Worm (Caenorhabditis elegans) whole organism, L1 larva: ENCODE results near the gene sqst-5.

Source experiments
- C16A3.4 ChIP-seq: fragments of 150-350 bp; optimal IDR thresholded peaks from 2 replicates; lab custom pipeline; 2014; ENCODE audit warnings: missing biosample characterization, missing genetic modification characterization
- F16B12.6 ChIP-seq: fragments of 150-350 bp; optimal IDR thresholded peaks from 2 replicates; lab custom pipeline; 2014; ENCODE audit warnings: missing biosample characterization, missing genetic modification characterization
- Y116A8C.19 ChIP-seq: sonication (generic microtip); optimal IDR thresholded peaks from 2 replicates; lab custom pipeline; 2016; ENCODE audit warnings: missing compliant biosample characterization, missing genetic modification characterization, borderline replicate concordance
- aha-1 ChIP-seq: fragments of 150-350 bp; optimal IDR thresholded peaks from 2 replicates; lab custom pipeline; 2014; ENCODE audit warnings: missing biosample characterization, missing genetic modification characterization
- alr-1 ChIP-seq: fragments of 200-800 bp; sonication (Bioruptor generic); optimal IDR thresholded peaks from 2 replicates; lab custom pipeline; 2018; ENCODE audit warnings: borderline replicate concordance, mild to moderate bottlenecking, missing genetic modification characterization, missing compliant biosample characterization
- ama-1 ChIP-seq: fragments of 150-350 bp; optimal IDR thresholded peaks from 2 replicates; lab custom pipeline; 2014
- blmp-1 ChIP-seq: fragments of 150-350 bp; optimal IDR thresholded peaks from 2 replicates; lab custom pipeline; 2014; ENCODE audit warnings: missing biosample characterization, missing genetic modification characterization
- ceh-63 ChIP-seq: fragments of 200-800 bp; sonication (Bioruptor generic); optimal IDR thresholded peaks from 2 replicates; lab custom pipeline; 2018; ENCODE audit warnings: mild to moderate bottlenecking, missing genetic modification characterization, missing compliant biosample characterization
- ceh-8 ChIP-seq: fragments of 200-800 bp; sonication (Bioruptor generic); optimal IDR thresholded peaks from 2 replicates; lab custom pipeline; 2018; ENCODE audit warnings: mild to moderate bottlenecking, missing genetic modification characterization, moderate library complexity, missing compliant biosample characterization
- ceh-90 ChIP-seq: sonication (generic microtip); optimal IDR thresholded peaks from 2 replicates; lab custom pipeline; 2016; ENCODE audit warnings: missing genetic modification characterization, missing compliant biosample characterization
- ces-1 ChIP-seq: fragments of 150-350 bp; optimal IDR thresholded peaks from 2 replicates; lab custom pipeline; 2014; ENCODE audit warnings: missing biosample characterization, missing genetic modification reagents, missing genetic modification characterization
- dpl-1 ChIP-seq, 3 experiments: fragments of 150-350 bp in 2 of 3; sonication (generic microtip) in 1 of 3; optimal IDR thresholded peaks; 2 replicates each; lab custom pipeline; 2014 to 2017; ENCODE audit warnings: missing biosample characterization in 3 of 3, missing genetic modification characterization in 3 of 3, missing genetic modification reagents in 3 of 3
- dsc-1 ChIP-seq: sonication (generic microtip); optimal IDR thresholded peaks from 2 replicates; lab custom pipeline; 2016; ENCODE audit warnings: mild to moderate bottlenecking, missing genetic modification characterization, missing compliant biosample characterization
- efl-1 ChIP-seq, 4 experiments: fragments of 150-350 bp; optimal IDR thresholded peaks in 3 of 4; peaks in 1 of 4; 1 replicate in 1 of 4; 2 replicates in 3 of 4; lab custom pipeline; 2014; ENCODE audit warnings: missing biosample characterization in 2 of 4, missing genetic modification characterization in 2 of 4, missing genetic modification reagents in 2 of 4
- efl-3 ChIP-seq: fragments of 200-800 bp; sonication (Bioruptor generic); optimal IDR thresholded peaks from 2 replicates; lab custom pipeline; 2018; ENCODE audit warnings: mild to moderate bottlenecking, missing genetic modification characterization, missing compliant biosample characterization
- egl-13 ChIP-seq: sonication (generic microtip); optimal IDR thresholded peaks from 2 replicates; lab custom pipeline; 2016; ENCODE audit warnings: missing genotype, missing genetic modification reagents, missing genetic modification characterization, missing compliant biosample characterization
- elt-3 ChIP-seq, 6 experiments: fragments of 150-350 bp in 1 of 6; sonication (generic microtip); optimal IDR thresholded peaks; 2 replicates each; lab custom pipeline; 2017 to 2018; ENCODE audit warnings: missing biosample characterization in 6 of 6, missing genetic modification characterization in 6 of 6, inconsistent platforms in 1 of 6
- ets-5 ChIP-seq: fragments of 200-800 bp; sonication (Bioruptor generic); IDR thresholded peaks from 2 replicates; pipeline ENCODE4 v1.3.6; 2022; ENCODE audit warnings: missing genetic modification characterization, missing compliant biosample characterization
- fkh-4 ChIP-seq: sonication (generic microtip); optimal IDR thresholded peaks from 2 replicates; lab custom pipeline; 2016; ENCODE audit warnings: missing compliant biosample characterization, missing genetic modification characterization, borderline replicate concordance
- fkh-8 ChIP-seq: sonication (generic microtip); optimal IDR thresholded peaks from 2 replicates; lab custom pipeline; 2016; ENCODE audit warnings: mild to moderate bottlenecking, missing genetic modification characterization, missing compliant biosample characterization
- grh-1 ChIP-seq: fragments of 200-800 bp; sonication (Bioruptor generic); IDR thresholded peaks from 2 replicates; pipeline ENCODE4 v1.3.6; 2022; ENCODE audit warnings: missing genetic modification reagents, missing genetic modification characterization, missing compliant biosample characterization
- hlh-17 ChIP-seq: fragments of 200-800 bp; sonication (Bioruptor generic); optimal IDR thresholded peaks from 2 replicates; lab custom pipeline; 2018; ENCODE audit warnings: missing genetic modification characterization, mild to moderate bottlenecking, missing compliant biosample characterization, moderate library complexity, borderline replicate concordance
- hlh-4 ChIP-seq: sonication (generic microtip); optimal IDR thresholded peaks from 2 replicates; lab custom pipeline; 2016; ENCODE audit warnings: mild to moderate bottlenecking, missing genetic modification characterization, missing compliant biosample characterization
- isw-1 ChIP-seq: fragments of 200-800 bp; sonication (Bioruptor generic); IDR thresholded peaks from 2 replicates; pipeline ENCODE4 v1.3.6; 2022; ENCODE audit warnings: missing genetic modification characterization, missing compliant biosample characterization
- lin-14 ChIP-seq: fragments of 200-800 bp; sonication (Bioruptor generic); optimal IDR thresholded peaks from 2 replicates; lab custom pipeline; 2018; ENCODE audit warnings: mild to moderate bottlenecking, missing genetic modification characterization, moderate library complexity, missing compliant biosample characterization
- lin-15B ChIP-seq: fragments of 150-350 bp; sonication (generic microtip); optimal IDR thresholded peaks from 3 replicates; lab custom pipeline; 2014; ENCODE audit warnings: missing biosample characterization, missing genetic modification characterization
- lin-39 ChIP-seq: fragments of 150-350 bp; optimal IDR thresholded peaks from 2 replicates; lab custom pipeline; 2014; ENCODE audit warnings: missing biosample characterization, missing genetic modification reagents, missing genetic modification characterization
- lir-3 ChIP-seq: sonication (generic microtip); optimal IDR thresholded peaks from 2 replicates; lab custom pipeline; 2016; ENCODE audit warnings: mild to moderate bottlenecking, missing genetic modification characterization, moderate library complexity, missing compliant biosample characterization; ENCODE audit not compliant: poor library complexity
- lsy-2 ChIP-seq, 2 experiments: fragments of 150-350 bp; optimal IDR thresholded peaks; 2 replicates each; lab custom pipeline; 2014; ENCODE audit warnings: missing biosample characterization in 2 of 2, missing genetic modification characterization in 2 of 2
- nhr-11 ChIP-seq: fragments of 150-350 bp; optimal IDR thresholded peaks from 2 replicates; lab custom pipeline; 2014; ENCODE audit warnings: missing biosample characterization, missing genetic modification characterization
- nhr-12 ChIP-seq: sonication (generic microtip); optimal IDR thresholded peaks from 2 replicates; lab custom pipeline; 2017; ENCODE audit warnings: missing biosample characterization, missing genetic modification characterization
- nhr-20 ChIP-seq: sonication (generic microtip); optimal IDR thresholded peaks from 2 replicates; lab custom pipeline; 2016; ENCODE audit warnings: mild to moderate bottlenecking, missing genetic modification characterization, missing compliant biosample characterization
- nhr-71 ChIP-seq: sonication (generic microtip); optimal IDR thresholded peaks from 2 replicates; lab custom pipeline; 2016; ENCODE audit warnings: mild to moderate bottlenecking, missing genetic modification characterization, moderate library complexity, missing compliant biosample characterization
- nhr-76 ChIP-seq: sonication (generic microtip); optimal IDR thresholded peaks from 2 replicates; lab custom pipeline; 2017; ENCODE audit warnings: missing biosample characterization, missing genetic modification characterization
- nhr-90 ChIP-seq: sonication (generic microtip); optimal IDR thresholded peaks from 2 replicates; lab custom pipeline; 2016; ENCODE audit warnings: mild to moderate bottlenecking, missing genetic modification characterization, missing compliant biosample characterization; ENCODE audit not compliant: poor library complexity
- pag-3 ChIP-seq: sonication (generic microtip); optimal IDR thresholded peaks from 2 replicates; lab custom pipeline; 2017; ENCODE audit warnings: missing genetic modification characterization, mild to moderate bottlenecking, missing compliant biosample characterization, antibody characterized with exemption, borderline replicate concordance; ENCODE audit not compliant: insufficient read depth
- pax-3 ChIP-seq: fragments of 200-800 bp; sonication (Bioruptor generic); optimal IDR thresholded peaks from 2 replicates; lab custom pipeline; 2018; ENCODE audit warnings: mild to moderate bottlenecking, missing genetic modification characterization, moderate library complexity, missing compliant biosample characterization
- pqm-1 ChIP-seq: sonication (generic microtip); optimal IDR thresholded peaks from 3 replicates; lab custom pipeline; 2017; ENCODE audit warnings: missing biosample characterization, missing genetic modification characterization
- rnt-1 ChIP-seq: sonication (generic microtip); optimal IDR thresholded peaks from 2 replicates; lab custom pipeline; 2016; ENCODE audit warnings: mild to moderate bottlenecking, missing genetic modification characterization, moderate library complexity, missing compliant biosample characterization
- skn-1 ChIP-seq: fragments of 150-350 bp; optimal IDR thresholded peaks from 2 replicates; lab custom pipeline; 2014; ENCODE audit warnings: missing biosample characterization, missing genetic modification characterization
- snpc-4 ChIP-seq: fragments of 150-350 bp; optimal IDR thresholded peaks from 2 replicates; lab custom pipeline; 2014; ENCODE audit warnings: missing biosample characterization, missing genetic modification characterization
- sox-4 ChIP-seq: sonication (generic microtip); optimal IDR thresholded peaks from 2 replicates; lab custom pipeline; 2016; ENCODE audit warnings: missing genetic modification characterization, missing compliant biosample characterization
- sup-37 ChIP-seq: fragments of 200-800 bp; sonication (Bioruptor generic); optimal IDR thresholded peaks from 2 replicates; lab custom pipeline; 2018; ENCODE audit warnings: mild to moderate bottlenecking, missing genetic modification characterization, missing compliant biosample characterization
- unc-130 ChIP-seq: fragments of 150-350 bp; optimal IDR thresholded peaks from 2 replicates; lab custom pipeline; 2017; ENCODE audit warnings: missing biosample characterization, missing genetic modification characterization, inconsistent platforms
- unc-30 ChIP-seq: sonication (generic microtip); optimal IDR thresholded peaks from 2 replicates; lab custom pipeline; 2017; ENCODE audit warnings: missing biosample characterization, missing genetic modification characterization
- unc-62 ChIP-seq: fragments of 150-350 bp; optimal IDR thresholded peaks from 2 replicates; lab custom pipeline; 2014; ENCODE audit warnings: missing biosample characterization, missing genetic modification reagents, missing genetic modification characterization
- unc-86 ChIP-seq: sonication (generic microtip); optimal IDR thresholded peaks from 2 replicates; lab custom pipeline; 2016; ENCODE audit warnings: missing genetic modification characterization, missing compliant biosample characterization
- vab-15 ChIP-seq: sonication (generic microtip); optimal IDR thresholded peaks from 2 replicates; lab custom pipeline; 2017; ENCODE audit warnings: missing genotype, mild to moderate bottlenecking, missing genetic modification characterization, missing compliant biosample characterization
- xbp-1 ChIP-seq: sonication (generic microtip); optimal IDR thresholded peaks from 2 replicates; lab custom pipeline; 2016; ENCODE audit warnings: missing genetic modification characterization, missing compliant biosample characterization
- zip-4 ChIP-seq: fragments of 200-800 bp; sonication (Bioruptor generic); optimal IDR thresholded peaks from 2 replicates; lab custom pipeline; 2018; ENCODE audit warnings: mild to moderate bottlenecking, missing genetic modification characterization, moderate library complexity, missing compliant biosample characterization
- ztf-11 ChIP-seq, 2 experiments: sonication (generic microtip); optimal IDR thresholded peaks; 2 replicates each; lab custom pipeline; 2016 to 2017; ENCODE audit warnings: missing genetic modification characterization in 2 of 2, missing biosample characterization in 1 of 2, missing compliant biosample characterization in 1 of 2
- ztf-4 ChIP-seq: fragments of 150-350 bp; optimal IDR thresholded peaks from 2 replicates; lab custom pipeline; 2014; ENCODE audit warnings: missing biosample characterization, missing genetic modification characterization

sqst-5 gene

DNA sequence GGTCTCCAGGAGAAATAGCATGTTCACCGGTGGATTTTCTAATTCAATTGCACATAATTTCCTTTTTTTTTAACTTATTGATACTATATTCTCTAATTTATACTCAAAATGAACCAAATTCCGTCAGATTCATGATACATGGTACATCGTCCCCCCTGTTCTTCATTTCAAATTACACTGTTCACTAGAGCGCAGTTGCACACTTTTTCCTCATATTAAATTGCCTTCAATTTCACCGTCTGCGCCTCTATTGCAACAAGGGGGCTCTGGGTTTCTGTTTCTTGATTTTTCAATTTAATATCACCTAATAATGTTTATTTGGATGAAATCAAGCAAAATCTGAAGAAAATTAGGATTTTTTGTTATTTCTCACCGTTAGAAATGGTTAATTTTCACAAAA, 15.8 kb downstream of the sqst-5 start (continued):
- peak; percentile 60 for TF ChIP-seq F16B12.6
- TF ChIP-seq unc-86 (tag; lab: Kevin White, UChicago): peak; percentile 15
- peak; percentile 34 for TF ChIP-seq lir-3 (tag; lab: Kevin White, UChicago)
- TF ChIP-seq nhr-20 (tag; lab: Kevin White, UChicago): peak; percentile 37
- no peak for TF ChIP-seq pqm-1 (tag; lab: Kevin White, UChicago)
- no peak for TF ChIP-seq ama-1
- TF ChIP-seq sox-4 (tag; lab: Kevin White, UChicago): no peak
- no peak for TF ChIP-seq alr-1
- no peak for TF ChIP-seq nhr-90 (tag; lab: Kevin White, UChicago)
- TF ChIP-seq ets-5 (GFP tag; lab: Robert Waterston, UW): no peak
- TF ChIP-seq elt-3 (tag; optimal IDR thresholded peaks at IDR 0.05; lab: Kevin White, UChicago): no peak
- no peak for TF ChIP-seq aha-1 (tag; lab: Kevin White, UChicago)
- no peak for TF ChIP-seq nhr-76
- TF ChIP-seq fkh-4 (tag; lab: Kevin White, UChicago): no peak
- peak; percentile 42 for TF ChIP-seq rnt-1
- peak; percentile 56 for TF ChIP-seq fkh-8
- no peak for TF ChIP-seq ceh-90 (tag; lab: Kevin White, UChicago)
- no peak for TF ChIP-seq hlh-4
- no peak for TF ChIP-seq nhr-11 (tag; lab: Kevin White, UChicago)
- no peak for TF ChIP-seq unc-30 (tag; lab: Kevin White, UChicago)
- no peak for TF ChIP-seq lin-39 (tag; lab: Kevin White, UChicago)
- no peak for TF ChIP-seq zip-4 (GFP tag; lab: Kevin White, UChicago)
- no peak for TF ChIP-seq ces-1
- no peak for TF ChIP-seq grh-1 (GFP tag; lab: Robert Waterston, UW)
- TF ChIP-seq efl-1 (optimal IDR thresholded peaks at IDR 0.05; lab: Kevin White, UChicago): peak; percentile 65 to 67
- peak; percentile 64 to 94 for TF ChIP-seq efl-1 (GFP tag; optimal IDR thresholded peaks at IDR 0.05 in 1 of 2; lab: Kevin White, UChicago)
- TF ChIP-seq pax-3 (tag; lab: Kevin White, UChicago): no peak
- TF ChIP-seq blmp-1: peak; percentile 42
- no peak for TF ChIP-seq sup-37 (GFP tag; lab: Kevin White, UChicago)
- no peak for TF ChIP-seq egl-13 (tag; lab: Kevin White, UChicago)
- no peak for TF ChIP-seq ceh-63 (GFP tag; lab: Kevin White, UChicago)
- peak; percentile 61 for TF ChIP-seq lin-15B
- peak; percentile 61 for TF ChIP-seq nhr-71 (tag; lab: Kevin White, UChicago)
- TF ChIP-seq Y116A8C.19: no peak
- TF ChIP-seq xbp-1 (tag; lab: Kevin White, UChicago): peak; percentile 44
- TF ChIP-seq hlh-17 (GFP tag; lab: Kevin White, UChicago): no peak
- peak; percentile 11 for TF ChIP-seq skn-1
- TF ChIP-seq unc-62: no peak
- peak; percentile 32 to 72 (median 60) for TF ChIP-seq dpl-1 (GFP tag; optimal IDR thresholded peaks at IDR 0.05; lab: Kevin White, UChicago)
- TF ChIP-seq dsc-1 (tag; lab: Kevin White, UChicago): peak; percentile 37
- TF ChIP-seq efl-3 (GFP tag; lab: Kevin White, UChicago): no peak
- peak; percentile 77 for TF ChIP-seq lin-14 (GFP tag; lab: Kevin White, UChicago)
- no peak for TF ChIP-seq ztf-4 (tag; lab: Kevin White, UChicago)
- TF ChIP-seq vab-15 (tag; lab: Kevin White, UChicago): peak; percentile 89
- TF ChIP-seq isw-1 (GFP tag; lab: Robert Waterston, UW): no peak; the same call in 1 of the 2 replicates
- TF ChIP-seq ceh-8 (GFP tag; lab: Kevin White, UChicago): no peak
- no peak for TF ChIP-seq ztf-11 (tag; optimal IDR thresholded peaks at IDR 0.05; lab: Kevin White, UChicago)
- TF ChIP-seq lsy-2 (tag; optimal IDR thresholded peaks at IDR 0.05; lab: Kevin White, UChicago): peak; percentile 64 to 82
- peak; percentile 27 for TF ChIP-seq unc-130 (tag; lab: Kevin White, UChicago)
- no peak for TF ChIP-seq pag-3 (tag; lab: Kevin White, UChicago)
- no peak for TF ChIP-seq nhr-12 (tag; lab: Kevin White, UChicago)
- TF ChIP-seq snpc-4 (tag; lab: Kevin White, UChicago): peak; percentile 16
- peak; percentile 71 for TF ChIP-seq C16A3.4
